Fruit fly (Drosophila melanogaster): ENCODE results near the gene CG17177.

- TF ChIP-seq CTCF (optimal IDR thresholded peaks at IDR 0.05) (no peak), CG8478 (optimal IDR thresholded peaks at IDR 0.05) (no peak)
Observed at dm6 chr3L:14684468-14684867, 17.0 kb downstream of the CG17177 start, which contains the start of gene Dnaaf6.

Measured in S2 (cell line).